Fruit fly (Drosophila melanogaster) whole organism, embryonic: ENCODE data around the gene eys.

Source experiments
- CG10209 ChIP-seq: fragments of 200-800 bp; sonication (Bioruptor generic); optimal IDR thresholded peaks from 3 replicates; lab custom pipeline; 2017; ENCODE audit warnings: missing biosample characterization, mild to moderate bottlenecking, missing genetic modification characterization, missing genetic modification reagents
- CG10565 ChIP-seq: fragments of 200-800 bp; sonication (Bioruptor generic); optimal IDR thresholded peaks from 3 replicates; lab custom pipeline; 2016; ENCODE audit warnings: missing biosample characterization, mild to moderate bottlenecking, missing genetic modification characterization
- CG12219 ChIP-seq: fragments of 200-800 bp; sonication (Bioruptor generic); optimal IDR thresholded peaks from 3 replicates; lab custom pipeline; 2018; ENCODE audit warnings: missing biosample characterization, mild to moderate bottlenecking, missing genetic modification characterization
- CG12299 ChIP-seq: fragments of 200-800 bp; sonication (Bioruptor generic); optimal IDR thresholded peaks from 2 replicates; lab custom pipeline; 2018; ENCODE audit warnings: missing biosample characterization, mild to moderate bottlenecking, missing genetic modification characterization
- CG14710 ChIP-seq: fragments of 200-800 bp; sonication (Bioruptor generic); optimal IDR thresholded peaks from 3 replicates; lab custom pipeline; 2019; ENCODE audit warnings: missing biosample characterization, mild to moderate bottlenecking, missing genetic modification characterization, moderate library complexity
- CG15479 ChIP-seq: fragments of 200-800 bp; sonication (Bioruptor generic); optimal IDR thresholded peaks from 3 replicates; lab custom pipeline; 2019; ENCODE audit warnings: missing biosample characterization, mild to moderate bottlenecking, missing genetic modification characterization, moderate library complexity
- CG17328 ChIP-seq: fragments of 200-800 bp; sonication (Bioruptor generic); IDR thresholded peaks from 2 replicates; pipeline ENCODE4 v1.3.6; 2022; ENCODE audit warnings: missing biosample characterization, missing genetic modification characterization
- CG18262 ChIP-seq: fragments of 200-800 bp; optimal IDR thresholded peaks from 3 replicates; lab custom pipeline; 2019; ENCODE audit warnings: missing biosample characterization, mild to moderate bottlenecking, missing genetic modification characterization, moderate library complexity
- CG32767 ChIP-seq: fragments of 200-800 bp; sonication (Bioruptor generic); IDR thresholded peaks from 2 replicates; pipeline ENCODE4 v1.3.6; 2022; ENCODE audit warnings: missing biosample characterization, missing genetic modification characterization
- CG34224 ChIP-seq: fragments of 200-800 bp; sonication (Bioruptor generic); IDR thresholded peaks from 3 replicates; pipeline ENCODE4 v1.3.6; 2022; ENCODE audit warnings: missing biosample characterization, missing genetic modification characterization; ENCODE audit not compliant: partially characterized antibody
- CG3726 ChIP-seq: fragments of 200-800 bp; sonication (Bioruptor generic); IDR thresholded peaks from 3 replicates; pipeline ENCODE4, ENCODE4 v1.3.6; 2022; ENCODE audit warnings: missing biosample characterization, missing genetic modification characterization
- CG4282 ChIP-seq: fragments of 200-800 bp; sonication (Bioruptor generic); optimal IDR thresholded peaks from 2 replicates; lab custom pipeline; 2016; ENCODE audit warnings: missing biosample characterization, missing genetic modification characterization
- CG6272 ChIP-seq: fragments of 200-800 bp; sonication (Bioruptor generic); IDR thresholded peaks from 2 replicates; pipeline ENCODE4 v1.3.6; 2022; ENCODE audit warnings: missing biosample characterization, missing genetic modification characterization
- CG8478 ChIP-seq: fragments of >200 bp; optimal IDR thresholded peaks from 2 replicates; lab custom pipeline; 2018
- CG9215 ChIP-seq: fragments of 200-800 bp; sonication (Bioruptor generic); IDR thresholded peaks from 2 replicates; pipeline ENCODE4 v1.3.6; 2022; ENCODE audit warnings: missing biosample characterization, missing genetic modification characterization
- CG9437 ChIP-seq: fragments of 200-800 bp; sonication (Bioruptor generic); optimal IDR thresholded peaks from 2 replicates; lab custom pipeline; 2018; ENCODE audit warnings: missing biosample characterization, mild to moderate bottlenecking, missing genetic modification characterization
- D ChIP-seq, 2 experiments: fragments of 200-800 bp in 1 of 2; fragments of >200 bp in 1 of 2; sonication (Bioruptor generic) in 1 of 2; optimal IDR thresholded peaks; 2 replicates in 1 of 2; 3 replicates in 1 of 2; lab custom pipeline; 2017; ENCODE audit warnings: mild to moderate bottlenecking in 1 of 2, missing biosample characterization in 1 of 2, missing genetic modification characterization in 1 of 2, missing genetic modification reagents in 1 of 2
- D19A ChIP-seq: fragments of 200-800 bp; optimal IDR thresholded peaks from 3 replicates; lab custom pipeline; 2019; ENCODE audit warnings: missing biosample characterization, mild to moderate bottlenecking, missing genetic modification characterization, moderate library complexity
- Dip3 ChIP-seq: fragments of 200-800 bp; sonication (Bioruptor generic); optimal IDR thresholded peaks from 3 replicates; lab custom pipeline; 2016; ENCODE audit warnings: missing biosample characterization, missing genetic modification characterization
- Eip74EF ChIP-seq, 2 experiments: fragments of 200-800 bp in 1 of 2; fragments of >200 bp in 1 of 2; sonication (Bioruptor generic) in 1 of 2; optimal IDR thresholded peaks; 2 replicates each; lab custom pipeline; 2017 to 2019; ENCODE audit warnings: missing biosample characterization in 2 of 2, missing genetic modification characterization in 2 of 2, mild to moderate bottlenecking in 1 of 2, moderate library complexity in 1 of 2
- HLH3B ChIP-seq: fragments of 200-800 bp; sonication (Bioruptor generic); IDR thresholded peaks from 2 replicates; pipeline ENCODE4 v1.3.6; 2022; ENCODE audit warnings: missing biosample characterization, missing genetic modification characterization
- Jarid2 ChIP-seq: fragments of 200-800 bp; sonication (Bioruptor generic); optimal IDR thresholded peaks from 3 replicates; lab custom pipeline; 2017; ENCODE audit warnings: mild to moderate bottlenecking, missing biosample characterization, missing genetic modification reagents, missing genetic modification characterization
- Mad ChIP-seq: fragments of 200-800 bp; sonication (Bioruptor generic); optimal IDR thresholded peaks from 2 replicates; lab custom pipeline; 2016; ENCODE audit warnings: missing biosample characterization, missing genetic modification characterization
- NFAT ChIP-seq: fragments of 200-800 bp; sonication (Bioruptor generic); IDR thresholded peaks from 2 replicates; pipeline ENCODE4 v1.3.6; 2022; ENCODE audit warnings: missing biosample characterization, missing genetic modification characterization
- Oli ChIP-seq: fragments of 200-800 bp; sonication (Bioruptor generic); optimal IDR thresholded peaks from 2 replicates; lab custom pipeline; 2018; ENCODE audit warnings: missing biosample characterization, mild to moderate bottlenecking, missing genetic modification characterization, moderate library complexity
- Ravus ChIP-seq: fragments of 200-800 bp; sonication (Bioruptor generic); IDR thresholded peaks from 2 replicates; pipeline ENCODE4 v1.3.6; 2022; ENCODE audit warnings: missing biosample characterization, missing genetic modification characterization
- Sin3A ChIP-seq: fragments of >200 bp; optimal IDR thresholded peaks from 2 replicates; lab custom pipeline; 2018
- Sry-β ChIP-seq: fragments of 200-800 bp; sonication (Bioruptor generic); optimal IDR thresholded peaks from 2 replicates; lab custom pipeline; 2018; ENCODE audit warnings: missing biosample characterization, mild to moderate bottlenecking, missing genetic modification characterization, moderate library complexity
- Xrp1 ChIP-seq: fragments of 200-800 bp; sonication (Bioruptor generic); IDR thresholded peaks from 2 replicates; pipeline ENCODE4 v1.3.6; 2022; ENCODE audit warnings: missing biosample characterization, missing genetic modification characterization
- amos ChIP-seq: fragments of 200-800 bp; sonication (Bioruptor generic); IDR thresholded peaks from 2 replicates; pipeline ENCODE4 v1.3.6; 2022; ENCODE audit warnings: missing biosample characterization, missing genetic modification characterization; ENCODE audit not compliant: partially characterized antibody
- aop ChIP-seq: fragments of 200-800 bp; sonication (Bioruptor generic); IDR thresholded peaks from 2 replicates; pipeline ENCODE4 v1.3.6; 2022; ENCODE audit warnings: missing biosample characterization, missing genetic modification characterization
- bigmax ChIP-seq: fragments of 200-800 bp; sonication (Bioruptor generic); optimal IDR thresholded peaks from 2 replicates; lab custom pipeline; 2018; ENCODE audit warnings: missing biosample characterization, mild to moderate bottlenecking, missing genetic modification characterization
- bowl ChIP-seq: fragments of 200-800 bp; sonication (Bioruptor generic); IDR thresholded peaks from 2 replicates; pipeline ENCODE4 v1.3.6; 2022; ENCODE audit warnings: missing biosample characterization, missing genetic modification characterization
- btn ChIP-seq: fragments of 200-800 bp; sonication (Bioruptor generic); optimal IDR thresholded peaks from 2 replicates; lab custom pipeline; 2016; ENCODE audit warnings: missing biosample characterization, missing genetic modification characterization
- chinmo ChIP-seq: fragments of 200-800 bp; sonication (Bioruptor generic); IDR thresholded peaks from 4 replicates; pipeline ENCODE4 v1.3.6; 2022; ENCODE audit warnings: missing biosample characterization, missing genetic modification characterization; ENCODE audit not compliant: partially characterized antibody
- ci ChIP-seq: fragments of 200-800 bp; sonication (Bioruptor generic); IDR thresholded peaks from 3 replicates; pipeline ENCODE4 v1.3.6; 2022; ENCODE audit warnings: missing biosample characterization, missing genetic modification characterization
- dmrt11E ChIP-seq: fragments of 200-800 bp; sonication (Bioruptor generic); optimal IDR thresholded peaks from 3 replicates; lab custom pipeline; 2018; ENCODE audit warnings: missing biosample characterization, mild to moderate bottlenecking, missing genetic modification characterization, moderate library complexity
- exex ChIP-seq: fragments of 200-800 bp; sonication (Bioruptor generic); optimal IDR thresholded peaks from 4 replicates; lab custom pipeline; 2018; ENCODE audit warnings: missing biosample characterization, mild to moderate bottlenecking, missing genetic modification characterization, moderate library complexity
- knrl ChIP-seq: fragments of 200-800 bp; sonication (Bioruptor generic); IDR thresholded peaks from 3 replicates; pipeline ENCODE4 v1.3.6; 2022; ENCODE audit warnings: missing biosample characterization, missing genetic modification characterization; ENCODE audit not compliant: partially characterized antibody
- lab ChIP-seq: fragments of 200-800 bp; sonication (Bioruptor generic); optimal IDR thresholded peaks from 3 replicates; lab custom pipeline; 2017; ENCODE audit warnings: missing biosample characterization, missing genetic modification characterization, mild to moderate bottlenecking, moderate library complexity, missing genetic modification reagents
- mam ChIP-seq: fragments of 200-800 bp; sonication (Bioruptor generic); optimal IDR thresholded peaks from 3 replicates; lab custom pipeline; 2016; ENCODE audit warnings: missing biosample characterization, missing genetic modification characterization
- psq ChIP-seq: fragments of 200-800 bp; sonication (Bioruptor generic); optimal IDR thresholded peaks from 2 replicates; lab custom pipeline; 2017; ENCODE audit warnings: missing biosample characterization, missing genetic modification characterization
- pzg ChIP-seq: fragments of 200-800 bp; sonication (Bioruptor generic); optimal IDR thresholded peaks from 3 replicates; lab custom pipeline; 2018; ENCODE audit warnings: missing biosample characterization, mild to moderate bottlenecking, missing genetic modification characterization, moderate library complexity
- repo ChIP-seq: fragments of 200-800 bp; sonication (Bioruptor generic); optimal IDR thresholded peaks from 2 replicates; lab custom pipeline; 2016; ENCODE audit warnings: missing biosample characterization, missing genetic modification characterization
- row ChIP-seq: fragments of 200-800 bp; sonication (Bioruptor generic); IDR thresholded peaks from 3 replicates; pipeline ENCODE4 v1.3.6; 2022; ENCODE audit warnings: missing biosample characterization, missing genetic modification characterization
- sd ChIP-seq: fragments of 200-800 bp; sonication (Bioruptor generic); optimal IDR thresholded peaks from 3 replicates; lab custom pipeline; 2018; ENCODE audit warnings: missing biosample characterization, mild to moderate bottlenecking, missing genetic modification characterization, moderate library complexity
- tin ChIP-seq: fragments of 200-800 bp; sonication (Bioruptor generic); optimal IDR thresholded peaks from 3 replicates; lab custom pipeline; 2016; ENCODE audit warnings: missing biosample characterization, missing genetic modification characterization
- trh ChIP-seq: fragments of 200-800 bp; sonication (Bioruptor generic); optimal IDR thresholded peaks from 2 replicates; lab custom pipeline; 2016; ENCODE audit warnings: missing biosample characterization, missing genetic modification characterization
- usp ChIP-seq: fragments of >200 bp; optimal IDR thresholded peaks from 2 replicates; lab custom pipeline; 2017; ENCODE audit warnings: missing biosample characterization, missing genetic modification characterization

The eys gene

DNA sequence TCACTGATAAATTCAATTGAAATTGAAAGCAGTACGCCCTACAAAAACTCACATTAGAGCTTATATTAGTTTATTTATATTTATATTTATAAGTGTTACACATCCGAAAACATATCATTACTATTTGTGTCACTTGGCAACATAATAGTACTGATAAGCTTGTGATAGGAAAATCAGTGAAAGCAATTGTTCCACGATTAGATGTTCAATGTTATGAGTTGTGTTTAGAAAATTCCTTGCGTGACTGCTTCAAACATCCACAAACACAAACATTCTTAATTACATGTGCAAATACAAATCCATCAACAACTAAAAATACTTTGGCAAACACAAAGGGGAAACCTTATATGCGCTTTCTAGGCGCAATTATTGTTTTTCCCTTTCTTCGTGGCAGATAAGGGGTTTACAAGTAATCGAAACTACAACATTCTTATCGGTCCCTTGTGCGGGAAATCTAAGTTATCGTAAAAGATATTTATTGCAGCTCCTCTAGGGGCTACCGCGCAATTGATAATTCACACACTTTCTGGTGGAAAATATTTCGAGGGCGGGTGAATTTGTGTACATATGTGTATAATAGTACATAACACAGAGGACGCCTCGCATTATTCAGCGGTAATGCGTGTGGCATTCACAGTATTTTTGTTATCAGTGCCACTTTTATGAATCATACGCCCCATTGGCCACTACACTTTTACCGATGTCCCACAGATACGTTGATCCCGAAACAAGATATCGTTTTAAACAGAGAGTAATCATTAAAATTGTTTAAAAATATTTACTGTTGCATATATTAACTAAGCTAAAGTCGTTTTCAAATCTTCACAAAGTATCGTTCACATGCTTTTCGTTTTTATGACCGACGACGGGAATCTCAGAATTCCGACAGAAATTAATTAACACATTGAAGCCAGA is 50.7 kb downstream of the eys start (continued):
- no peak for TF ChIP-seq pzg (GFP tag; lab: Kevin White, UChicago)
- TF ChIP-seq amos (GFP tag; lab: Robert Waterston, UW) = no peak
- TF ChIP-seq Sin3A = no peak
- TF ChIP-seq Xrp1 = no peak
- no peak for TF ChIP-seq repo (GFP tag; lab: Kevin White, UChicago)
- TF ChIP-seq CG9215 = no peak
- TF ChIP-seq Sry-β (GFP tag; lab: Kevin White, UChicago) = no peak
- TF ChIP-seq CG6272 (GFP tag; lab: Robert Waterston, UW) = no peak
- TF ChIP-seq CG12219 (GFP tag; lab: Kevin White, UChicago) = no peak
- no peak for TF ChIP-seq CG10565 (GFP tag; lab: Kevin White, UChicago)
- TF ChIP-seq Ravus (GFP tag; lab: Robert Waterston, UW) = no peak
- no peak for TF ChIP-seq Eip74EF (GFP tag; optimal IDR thresholded peaks at IDR 0.05; lab: Kevin White, UChicago)
- no peak for TF ChIP-seq bowl (GFP tag; lab: Robert Waterston, UW)
- no peak for TF ChIP-seq psq (GFP tag; lab: Kevin White, UChicago)
- no peak for TF ChIP-seq CG10209 (GFP tag; lab: Kevin White, UChicago)
- TF ChIP-seq CG8478 (lab: Kevin White, UChicago) = no peak
- TF ChIP-seq Jarid2 = no peak
- TF ChIP-seq aop (GFP tag; lab: Robert Waterston, UW) = no peak
- no peak for TF ChIP-seq usp
- TF ChIP-seq bigmax = no peak
- no peak for TF ChIP-seq CG18262 (tag; lab: Kevin White, UChicago)
- TF ChIP-seq CG17328 (GFP tag; lab: Robert Waterston, UW) = peak; percentile 40; the same call in 1 of the 2 replicates
- no peak for TF ChIP-seq Oli
- TF ChIP-seq CG3726 = no peak
- no peak for TF ChIP-seq D (optimal IDR thresholded peaks at IDR 0.05; lab: Kevin White, UChicago)
- TF ChIP-seq D (GFP tag; optimal IDR thresholded peaks at IDR 0.05; lab: Kevin White, UChicago) = peak; percentile 39
- TF ChIP-seq mam (GFP tag; lab: Kevin White, UChicago) = no peak
- no peak for TF ChIP-seq CG34224 (GFP tag; lab: Robert Waterston, UW)
- no peak for TF ChIP-seq row
- TF ChIP-seq CG9437 (GFP tag; lab: Kevin White, UChicago) = no peak
- TF ChIP-seq btn (GFP tag; lab: Kevin White, UChicago) = no peak
- no peak for TF ChIP-seq knrl (GFP tag; lab: Robert Waterston, UW)
- TF ChIP-seq CG4282 = no peak
- TF ChIP-seq CG15479 (GFP tag; lab: Kevin White, UChicago) = peak; percentile 81
- no peak for TF ChIP-seq dmrt11E (tag; lab: Kevin White, UChicago)
- TF ChIP-seq Mad (GFP tag; lab: Kevin White, UChicago) = no peak
- no peak for TF ChIP-seq CG32767 (GFP tag; lab: Robert Waterston, UW)
- TF ChIP-seq lab (GFP tag; lab: Kevin White, UChicago) = peak; percentile 11
- TF ChIP-seq ci (GFP tag; lab: Robert Waterston, UW) = peak; percentile 52; the same call in 1 of the 3 replicates
- peak; percentile 41 for TF ChIP-seq exex
- TF ChIP-seq CG12299 = no peak
- no peak for TF ChIP-seq Dip3 (GFP tag; lab: Kevin White, UChicago)
- peak; percentile 4 for TF ChIP-seq sd (tag; lab: Kevin White, UChicago)
- TF ChIP-seq trh (GFP tag; lab: Kevin White, UChicago) = no peak
- peak; percentile 12 for TF ChIP-seq CG14710
- TF ChIP-seq HLH3B (GFP tag; lab: Robert Waterston, UW) = no peak
- TF ChIP-seq NFAT (GFP tag; lab: Robert Waterston, UW) = no peak
- TF ChIP-seq chinmo (GFP tag; lab: Robert Waterston, UW) = 0 out of 4 replicates have a peak, but pooled peaks have one; percentile 21
- no peak for TF ChIP-seq D19A (tag; lab: Kevin White, UChicago)
- TF ChIP-seq tin (GFP tag; lab: Kevin White, UChicago) = no peak
